Worm (Caenorhabditis elegans) whole organism, L4 larva: ENCODE results near the gene R02E4.3.

Experiments
- R02D3.7 ChIP-seq: fragments of 150-350 bp; sonication (generic microtip); optimal IDR thresholded peaks from 3 replicates; lab custom pipeline; 2014; ENCODE audit warnings: missing biosample characterization, missing genetic modification characterization
- T20F7.1 ChIP-seq: fragments of 200-800 bp; sonication (Bioruptor generic); optimal IDR thresholded peaks from 2 replicates; lab custom pipeline; 2018; ENCODE audit warnings: mild to moderate bottlenecking, missing genetic modification characterization, missing compliant biosample characterization
- Y75B8A.6 ChIP-seq: fragments of 200-800 bp; sonication (Bioruptor generic); IDR thresholded peaks from 2 replicates; pipeline ENCODE4 v1.3.6; 2022; ENCODE audit warnings: missing genetic modification reagents, missing genetic modification characterization, missing compliant biosample characterization
- ZK337.2 ChIP-seq: fragments of 200-800 bp; sonication (Bioruptor generic); IDR thresholded peaks from 2 replicates; pipeline ENCODE4 v1.3.6; 2022; ENCODE audit warnings: missing genetic modification reagents, missing genetic modification characterization, missing compliant biosample characterization
- aha-1 ChIP-seq: fragments of 150-350 bp; peaks from one replicate; lab custom pipeline; 2014; ENCODE audit warnings: missing biosample characterization, missing genetic modification characterization
- aly-2 ChIP-seq: sonication (generic microtip); optimal IDR thresholded peaks from 2 replicates; lab custom pipeline; 2018; ENCODE audit warnings: missing biosample characterization, missing genetic modification characterization
- ceh-28 ChIP-seq: fragments of 150-350 bp; optimal IDR thresholded peaks from 2 replicates; lab custom pipeline; 2014; ENCODE audit warnings: missing biosample characterization, missing genetic modification reagents, missing genetic modification characterization
- cey-2 ChIP-seq: sonication (generic microtip); optimal IDR thresholded peaks from 3 replicates; lab custom pipeline; 2017; ENCODE audit warnings: missing genetic modification characterization, mild to moderate bottlenecking, missing compliant biosample characterization, antibody characterized with exemption, borderline replicate concordance; ENCODE audit not compliant: insufficient read depth
- daf-16 ChIP-seq, 3 experiments: sonication (generic microtip); optimal IDR thresholded peaks; 2 replicates each; lab custom pipeline; 2016 to 2017; ENCODE audit warnings: missing genetic modification characterization in 3 of 3, missing genetic modification reagents in 3 of 3, mild to moderate bottlenecking in 2 of 3, missing compliant biosample characterization in 2 of 3, missing biosample characterization in 1 of 3, moderate library complexity in 1 of 3
- daf-19 ChIP-seq: fragments of 200-800 bp; sonication (Bioruptor generic); conservative IDR thresholded peaks from 2 replicates; pipeline ENCODE4 v1.3.6; 2022; ENCODE audit warnings: missing genetic modification characterization, missing compliant biosample characterization
- dmd-6 ChIP-seq: fragments of 200-800 bp; sonication (Bioruptor generic); IDR thresholded peaks from 2 replicates; pipeline ENCODE4 v1.3.6; 2022; ENCODE audit warnings: missing genetic modification reagents, missing genetic modification characterization, missing compliant biosample characterization
- dmd-8 ChIP-seq: fragments of 200-800 bp; sonication (Bioruptor generic); IDR thresholded peaks from 2 replicates; pipeline ENCODE4 v1.3.6; 2022; ENCODE audit warnings: missing genetic modification characterization, missing compliant biosample characterization
- duxl-1 ChIP-seq: sonication (generic microtip); optimal IDR thresholded peaks from 2 replicates; lab custom pipeline; 2016; ENCODE audit warnings: mild to moderate bottlenecking, missing genetic modification characterization, moderate library complexity, missing compliant biosample characterization; ENCODE audit not compliant: poor library complexity
- dve-1 ChIP-seq: sonication (generic microtip); optimal IDR thresholded peaks from 2 replicates; lab custom pipeline; 2017; ENCODE audit warnings: antibody characterized with exemption, mild to moderate bottlenecking, missing genetic modification characterization, missing compliant biosample characterization; ENCODE audit not compliant: insufficient read depth
- egl-43 ChIP-seq: fragments of 200-800 bp; sonication (Bioruptor generic); IDR thresholded peaks from 2 replicates; pipeline ENCODE4 v1.3.6; 2022; ENCODE audit warnings: missing genetic modification reagents, missing genetic modification characterization, missing compliant biosample characterization
- fkh-10 ChIP-seq: fragments of 150-350 bp; optimal IDR thresholded peaks from 2 replicates; lab custom pipeline; 2014; ENCODE audit warnings: missing biosample characterization, missing genetic modification reagents, missing genetic modification characterization
- hif-1 ChIP-seq, 2 experiments: sonication (generic microtip); optimal IDR thresholded peaks; 2 replicates each; lab custom pipeline; 2016 to 2017; ENCODE audit warnings: missing compliant biosample characterization in 2 of 2, missing genetic modification characterization in 2 of 2, missing genetic modification reagents in 2 of 2, missing genotype in 2 of 2, mild to moderate bottlenecking in 1 of 2
- hlh-11 ChIP-seq: fragments of 200-800 bp; sonication (Bioruptor generic); optimal IDR thresholded peaks from 2 replicates; lab custom pipeline; 2018; ENCODE audit warnings: mild to moderate bottlenecking, missing genetic modification characterization, missing compliant biosample characterization
- hlh-30 ChIP-seq: sonication (generic microtip); optimal IDR thresholded peaks from 2 replicates; lab custom pipeline; 2017; ENCODE audit warnings: antibody characterized with exemption, mild to moderate bottlenecking, missing genetic modification characterization, missing compliant biosample characterization; ENCODE audit not compliant: insufficient read depth
- hmg-1.1 ChIP-seq: fragments of 200-800 bp; sonication (Bioruptor generic); IDR thresholded peaks from 2 replicates; pipeline ENCODE4 v1.3.6; 2022; ENCODE audit warnings: missing genetic modification reagents, missing genetic modification characterization, missing compliant biosample characterization
- lin-1 ChIP-seq: fragments of 200-800 bp; sonication (Bioruptor generic); IDR thresholded peaks from 2 replicates; pipeline ENCODE4 v1.3.6; 2022; ENCODE audit warnings: missing genetic modification reagents, missing genetic modification characterization, missing compliant biosample characterization
- lin-13 ChIP-seq: fragments of 150-350 bp; optimal IDR thresholded peaks from 2 replicates; lab custom pipeline; 2014; ENCODE audit warnings: missing biosample characterization, missing genetic modification reagents, missing genetic modification characterization
- lin-39 ChIP-seq: fragments of 150-350 bp; optimal IDR thresholded peaks from 2 replicates; lab custom pipeline; 2014; ENCODE audit warnings: missing biosample characterization, missing genetic modification reagents, missing genetic modification characterization
- lsy-2 ChIP-seq, 2 experiments: fragments of 150-350 bp in 1 of 2; sonication (generic microtip) in 1 of 2; optimal IDR thresholded peaks; 2 replicates each; lab custom pipeline; 2014 to 2017; ENCODE audit warnings: missing biosample characterization in 2 of 2, missing genetic modification characterization in 2 of 2
- mdl-1 ChIP-seq, 2 experiments: fragments of 150-350 bp in 1 of 2; sonication (generic microtip) in 1 of 2; optimal IDR thresholded peaks; 2 replicates each; lab custom pipeline; 2014 to 2017; ENCODE audit warnings: missing biosample characterization in 2 of 2, missing genetic modification characterization in 2 of 2
- mep-1 ChIP-seq: fragments of 150-350 bp; sonication (generic microtip); optimal IDR thresholded peaks from 3 replicates; lab custom pipeline; 2014; ENCODE audit warnings: missing biosample characterization, missing genetic modification characterization
- mes-2 ChIP-seq: sonication (generic microtip); optimal IDR thresholded peaks from 2 replicates; lab custom pipeline; 2016; ENCODE audit warnings: missing genotype, mild to moderate bottlenecking, missing genetic modification characterization, missing compliant biosample characterization; ENCODE audit not compliant: poor library complexity, severe bottlenecking
- mxl-2 ChIP-seq: fragments of 200-800 bp; sonication (Bioruptor generic); conservative IDR thresholded peaks from 2 replicates; pipeline ENCODE4 v1.3.6; 2022; ENCODE audit warnings: missing genetic modification reagents, missing genetic modification characterization, missing compliant biosample characterization
- mxl-3 ChIP-seq: fragments of 200-800 bp; sonication (Bioruptor generic); optimal IDR thresholded peaks from 2 replicates; lab custom pipeline; 2018; ENCODE audit warnings: mild to moderate bottlenecking, missing genetic modification characterization, missing compliant biosample characterization
- nhr-102 ChIP-seq: sonication (generic microtip); optimal IDR thresholded peaks from 2 replicates; lab custom pipeline; 2016; ENCODE audit warnings: mild to moderate bottlenecking, missing genetic modification characterization, moderate library complexity, missing compliant biosample characterization
- nhr-28 ChIP-seq: fragments of 150-350 bp; optimal IDR thresholded peaks from 2 replicates; lab custom pipeline; 2014; ENCODE audit warnings: missing biosample characterization, missing genetic modification characterization
- nhr-41 ChIP-seq: fragments of 200-800 bp; sonication (Bioruptor generic); IDR thresholded peaks from 2 replicates; pipeline ENCODE4 v1.3.6; 2022; ENCODE audit warnings: missing genetic modification reagents, missing genetic modification characterization, missing compliant biosample characterization
- nhr-48 ChIP-seq: sonication (generic microtip); optimal IDR thresholded peaks from 2 replicates; lab custom pipeline; 2016; ENCODE audit warnings: mild to moderate bottlenecking, missing genetic modification characterization, missing compliant biosample characterization
- php-3 ChIP-seq: fragments of 200-800 bp; sonication (Bioruptor generic); IDR thresholded peaks from 2 replicates; pipeline ENCODE4 v1.3.6; 2022; ENCODE audit warnings: missing genetic modification reagents, missing genetic modification characterization, missing compliant biosample characterization
- saeg-2 ChIP-seq: fragments of 200-800 bp; sonication (Bioruptor generic); IDR thresholded peaks from 2 replicates; pipeline ENCODE4 v1.3.6; 2022; ENCODE audit warnings: missing genetic modification reagents, missing genetic modification characterization, missing compliant biosample characterization
- sdz-12 ChIP-seq: fragments of 200-800 bp; sonication (Bioruptor generic); optimal IDR thresholded peaks from 2 replicates; lab custom pipeline; 2018; ENCODE audit warnings: mild to moderate bottlenecking, missing genetic modification characterization, missing compliant biosample characterization
- skn-1 ChIP-seq: fragments of 150-350 bp; optimal IDR thresholded peaks from 2 replicates; lab custom pipeline; 2014; ENCODE audit warnings: missing biosample characterization, missing genetic modification characterization
- snpc-1.2 ChIP-seq: fragments of 200-800 bp; sonication (Bioruptor generic); IDR thresholded peaks from 2 replicates; pipeline ENCODE4 v1.3.6; 2022; ENCODE audit warnings: missing genetic modification reagents, missing genetic modification characterization, missing compliant biosample characterization
- spr-1 ChIP-seq: sonication (generic microtip); optimal IDR thresholded peaks from 2 replicates; lab custom pipeline; 2016; ENCODE audit warnings: mild to moderate bottlenecking, missing genetic modification characterization, missing compliant biosample characterization
- spr-3 ChIP-seq: fragments of 200-800 bp; sonication (Bioruptor generic); optimal IDR thresholded peaks from 2 replicates; lab custom pipeline; 2018; ENCODE audit warnings: mild to moderate bottlenecking, missing genetic modification characterization, missing compliant biosample characterization
- tag-97 ChIP-seq: fragments of 200-800 bp; sonication (Bioruptor generic); IDR thresholded peaks from 2 replicates; pipeline ENCODE4 v1.3.6; 2022; ENCODE audit warnings: missing genetic modification characterization, missing compliant biosample characterization
- unc-62 ChIP-seq, 3 experiments: fragments of 150-350 bp in 1 of 3; sonication (generic microtip); optimal IDR thresholded peaks in 2 of 3; peaks in 1 of 3; 1 replicate in 1 of 3; 2 replicates in 2 of 3; lab custom pipeline; 2014 to 2017; ENCODE audit warnings: missing biosample characterization in 3 of 3, missing genetic modification characterization in 3 of 3, missing genetic modification reagents in 3 of 3, missing genotype in 1 of 3
- zag-1 ChIP-seq: fragments of 150-350 bp; optimal IDR thresholded peaks from 2 replicates; lab custom pipeline; 2014; ENCODE audit warnings: missing biosample characterization, missing genetic modification characterization

The R02E4.3 gene

DNA sequence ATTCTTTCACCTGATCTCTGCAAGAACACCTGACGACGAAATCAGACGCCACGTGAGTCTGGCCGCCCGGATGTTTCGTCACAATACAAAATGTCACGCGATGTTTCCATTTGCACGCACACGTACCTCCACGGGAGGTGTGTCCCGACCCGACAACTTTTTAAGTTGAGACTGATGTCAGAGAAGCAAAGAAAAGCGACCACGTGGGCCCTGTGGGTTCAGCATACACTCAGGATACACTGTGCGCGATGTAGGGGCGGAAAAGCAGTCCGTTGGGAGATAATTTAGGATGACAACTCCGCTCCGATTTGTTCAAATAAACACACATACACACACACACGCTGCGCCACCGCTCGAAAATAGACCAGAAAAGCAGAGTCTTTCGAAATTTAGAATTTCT lies 40.3 kb upstream of the R02E4.3 start (continued):
- no peak for TF ChIP-seq aly-2 (tag; lab: Kevin White, UChicago)
- no peak for TF ChIP-seq R02D3.7 (tag; lab: Kevin White, UChicago)
- TF ChIP-seq hmg-1.1 (GFP tag; lab: Robert Waterston, UW), result peak; percentile 18
- peak; percentile 60 for TF ChIP-seq T20F7.1 (GFP tag; lab: Kevin White, UChicago)
- TF ChIP-seq saeg-2, result peak; percentile 80
- TF ChIP-seq daf-19 (GFP tag; lab: Robert Waterston, UW), result no peak
- TF ChIP-seq nhr-41 (GFP tag; lab: Robert Waterston, UW), result no peak
- no peak for TF ChIP-seq sdz-12 (GFP tag; lab: Kevin White, UChicago)
- TF ChIP-seq lin-39, result no peak
- TF ChIP-seq zag-1 (tag; lab: Kevin White, UChicago), result no peak
- peak; percentile 2 for TF ChIP-seq mes-2 (tag; lab: Kevin White, UChicago)
- TF ChIP-seq skn-1 (tag; lab: Kevin White, UChicago), result peak; percentile 34
- peak in 1 of 2 experiments; percentile 22 for TF ChIP-seq daf-16 (GFP tag; optimal IDR thresholded peaks at IDR 0.05; lab: Kevin White, UChicago)
- peak; percentile 41 for TF ChIP-seq daf-16 (tag; optimal IDR thresholded peaks at IDR 0.05; lab: Kevin White, UChicago)
- no peak for TF ChIP-seq duxl-1 (tag; lab: Kevin White, UChicago)
- peak; percentile 88 for TF ChIP-seq lin-13 (GFP tag; lab: Kevin White, UChicago)
- peak; percentile 57; the same call in 1 of the 2 replicates for TF ChIP-seq php-3 (GFP tag; lab: Robert Waterston, UW)
- TF ChIP-seq ceh-28 (tag; lab: Kevin White, UChicago), result no peak

DNA sequence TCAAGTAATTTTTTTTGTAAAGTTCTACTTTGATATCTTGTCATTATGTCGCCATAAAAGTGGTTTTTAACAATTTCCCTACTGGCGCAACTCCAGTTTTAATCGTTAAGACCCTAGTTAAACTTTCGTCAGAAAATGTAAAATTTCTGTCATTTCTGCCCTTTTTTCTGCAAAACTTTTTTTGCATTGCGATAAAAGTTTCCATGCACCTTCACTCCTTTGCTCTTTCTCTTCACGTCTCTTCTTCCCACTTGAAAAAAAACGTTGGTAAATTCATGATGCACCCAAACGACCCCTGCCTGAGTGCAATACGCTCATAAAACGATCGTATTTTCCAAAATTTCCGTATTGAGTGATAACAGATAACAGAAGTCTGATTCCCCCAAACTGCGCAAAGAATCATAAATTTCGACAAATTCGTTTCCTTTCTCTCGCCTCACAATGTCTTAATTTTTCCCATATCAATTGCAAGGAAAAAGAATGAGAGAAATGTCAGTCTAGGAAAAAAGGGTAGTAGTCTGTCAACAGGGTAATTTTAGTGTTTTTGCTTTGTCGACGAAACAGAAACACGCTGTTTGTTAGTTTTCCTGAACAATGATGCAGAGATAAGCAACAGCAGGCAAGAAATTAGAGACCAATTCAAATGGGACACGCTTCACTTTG lies 39.0 kb upstream of the R02E4.3 start:
- TF ChIP-seq cey-2 (tag; lab: Kevin White, UChicago), result no peak
- TF ChIP-seq aha-1 (tag; lab: Kevin White, UChicago), result peak; percentile 70
- peak in 1 of 2 experiments; percentile 91 for TF ChIP-seq hif-1 (tag; optimal IDR thresholded peaks at IDR 0.05; lab: Kevin White, UChicago)
- no peak for TF ChIP-seq lin-1
- no peak for TF ChIP-seq egl-43 (GFP tag; lab: Robert Waterston, UW)
- TF ChIP-seq fkh-10 (GFP tag; lab: Kevin White, UChicago), result no peak
- peak in 1 of 2 experiments; percentile 76 for TF ChIP-seq mdl-1 (tag; optimal IDR thresholded peaks at IDR 0.05; lab: Kevin White, UChicago)
- TF ChIP-seq hlh-30, result peak; percentile 44
- TF ChIP-seq daf-16 (GFP tag; optimal IDR thresholded peaks at IDR 0.05; lab: Kevin White, UChicago), result peak in 1 of 2 experiments; percentile 69
- TF ChIP-seq daf-16 (tag; optimal IDR thresholded peaks at IDR 0.05; lab: Kevin White, UChicago), result peak; percentile 94
- peak; percentile 62 for TF ChIP-seq hlh-11 (tag; lab: Kevin White, UChicago)
- TF ChIP-seq snpc-1.2 (GFP tag; lab: Robert Waterston, UW), result 0 out of 2 replicates have a peak, but pooled peaks have one; percentile 28
- peak; percentile 43 for TF ChIP-seq dve-1 (tag; lab: Kevin White, UChicago)
- TF ChIP-seq php-3 (GFP tag; lab: Robert Waterston, UW), result 0 out of 2 replicates have a peak, but pooled peaks have one; percentile 18
- no peak for TF ChIP-seq spr-1
- TF ChIP-seq tag-97 (GFP tag; lab: Robert Waterston, UW), result no peak
- TF ChIP-seq Y75B8A.6 (GFP tag; lab: Robert Waterston, UW), result no peak
- peak in 1 of 2 experiments; percentile 94 for TF ChIP-seq unc-62 (GFP tag; optimal IDR thresholded peaks at IDR 0.05 in 1 of 2; lab: Kevin White, UChicago)
- no peak for TF ChIP-seq unc-62 (tag; optimal IDR thresholded peaks at IDR 0.05; lab: Kevin White, UChicago)
- peak in 1 of 2 experiments; percentile 25 for TF ChIP-seq lsy-2 (tag; optimal IDR thresholded peaks at IDR 0.05; lab: Kevin White, UChicago)
- no peak for TF ChIP-seq nhr-41 (GFP tag; lab: Robert Waterston, UW)
- TF ChIP-seq mxl-3 (GFP tag; lab: Kevin White, UChicago), result peak; percentile 16
- TF ChIP-seq nhr-102 (tag; lab: Kevin White, UChicago), result peak; percentile 31
- TF ChIP-seq nhr-48, result peak; percentile 41
- no peak for TF ChIP-seq ZK337.2 (GFP tag; lab: Robert Waterston, UW)
- peak; percentile 46 for TF ChIP-seq dmd-6 (GFP tag; lab: Robert Waterston, UW)
- no peak for TF ChIP-seq mxl-2 (GFP tag; lab: Robert Waterston, UW)
- no peak for TF ChIP-seq dmd-8 (GFP tag; lab: Robert Waterston, UW)
- TF ChIP-seq spr-3 (GFP tag; lab: Kevin White, UChicago), result no peak
- peak; percentile 63 for TF ChIP-seq nhr-28
- TF ChIP-seq mep-1 (tag; lab: Kevin White, UChicago), result peak; percentile 3
